Fruit fly (Drosophila melanogaster): ENCODE results near the gene CG43902.

DNA sequence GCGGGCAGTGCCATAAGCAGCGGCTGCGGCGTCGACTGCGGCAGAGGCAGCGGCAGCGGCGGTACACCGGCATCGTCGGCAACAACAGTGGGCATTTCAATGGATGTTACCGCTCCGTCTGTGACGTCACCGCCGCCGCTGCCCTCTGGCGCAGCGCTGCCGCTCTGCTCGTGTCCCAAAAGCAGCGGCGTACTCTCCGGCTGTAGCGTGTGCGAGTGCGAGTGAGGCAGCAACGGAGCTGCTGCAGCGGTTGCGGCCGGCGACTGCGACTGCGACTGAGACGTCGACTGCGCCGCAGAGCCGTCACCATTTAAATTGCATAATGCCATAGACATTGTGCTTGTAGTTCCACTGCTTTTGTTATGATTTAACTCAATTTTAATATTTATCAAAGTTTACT lies 85.3 kb downstream of the CG43902 start:
- TF ChIP-seq ttk (optimal IDR thresholded peaks at IDR 0.05) = no peak
- TF ChIP-seq h (optimal IDR thresholded peaks at IDR 0.05) = no peak
- TF ChIP-seq Sin3A (optimal IDR thresholded peaks at IDR 0.05) = no peak
- TF ChIP-seq Myc (optimal IDR thresholded peaks at IDR 0.05) = no peak
- no peak for TF ChIP-seq psq (optimal IDR thresholded peaks at IDR 0.05)
- TF ChIP-seq insv (optimal IDR thresholded peaks at IDR 0.05) = no peak
